Worm (Caenorhabditis elegans) whole organism, L4 larva: ENCODE measurements around the gene npa-1.

Experiments used
- ceh-62 ChIP-seq: sonication (generic microtip); optimal IDR thresholded peaks from 2 replicates; lab custom pipeline; 2017; ENCODE audit warnings: missing biosample characterization, missing genetic modification characterization
- ceh-82 ChIP-seq: sonication (generic microtip); optimal IDR thresholded peaks from 2 replicates; lab custom pipeline; 2017; ENCODE audit warnings: missing biosample characterization, missing genetic modification characterization
- lin-39 ChIP-seq: fragments of 150-350 bp; optimal IDR thresholded peaks from 2 replicates; lab custom pipeline; 2014; ENCODE audit warnings: missing biosample characterization, missing genetic modification reagents, missing genetic modification characterization

DNA sequence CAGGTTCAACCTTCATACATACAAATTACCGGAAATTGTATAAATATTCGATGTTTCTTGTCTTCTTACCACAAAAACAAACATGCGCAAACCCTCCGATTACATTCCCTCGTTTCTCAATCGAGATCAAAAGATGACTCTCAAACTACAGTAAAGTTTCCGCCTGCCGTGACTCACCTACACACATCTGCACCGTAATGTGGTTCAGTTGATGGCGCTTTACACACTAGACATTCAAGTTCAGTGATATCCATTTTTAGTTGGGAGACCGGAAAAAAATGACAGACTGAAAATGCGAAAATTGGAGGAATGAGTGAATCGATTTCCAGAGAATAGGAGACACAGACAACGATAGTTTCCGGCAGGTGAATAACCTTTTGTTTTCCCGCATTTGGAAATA is 15.7 kb downstream of the npa-1 start, which contains the start of gene nhr-286:
- no peak for TF ChIP-seq ceh-62 (tag; lab: Kevin White, UChicago)
- no peak for TF ChIP-seq lin-39
- no peak for TF ChIP-seq ceh-82 (tag; lab: Kevin White, UChicago)
